Worm (Caenorhabditis elegans): ENCODE measurements around the gene lgc-40.

Gene lgc-40

DNA sequence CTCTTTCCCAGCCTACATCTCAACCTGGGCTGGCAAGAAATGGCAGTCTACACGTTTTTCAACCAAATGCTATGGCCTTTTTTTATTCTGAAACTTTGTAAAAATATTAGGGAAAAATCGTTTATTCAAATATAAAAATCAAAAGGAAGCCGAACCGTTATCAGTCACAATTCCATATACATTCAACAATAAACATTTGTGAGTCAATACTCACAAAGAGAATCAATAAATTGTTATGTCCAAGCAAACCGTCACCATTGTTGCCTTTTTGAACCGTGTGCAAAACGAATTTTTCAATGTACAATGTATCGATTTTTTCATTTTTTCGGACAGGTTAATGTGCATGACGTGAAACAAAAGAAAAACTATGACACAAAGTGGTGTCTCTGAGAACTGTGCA is 9.2 kb downstream of the lgc-40 start:
- TF ChIP-seq hmg-11 (tag; optimal IDR thresholded peaks at IDR 0.05) (no peak), pha-4 (tag; optimal IDR thresholded peaks at IDR 0.05) (peak; percentile 70), elt-3 (tag; optimal IDR thresholded peaks at IDR 0.05) (no peak), pqm-1 (tag; optimal IDR thresholded peaks at IDR 0.05) (peak; percentile 66), nfya-1 (tag; optimal IDR thresholded peaks at IDR 0.05; ENCODE audit: insufficient read depth) (no peak), aly-2 (tag; optimal IDR thresholded peaks at IDR 0.05) (no peak), nhr-12 (tag; optimal IDR thresholded peaks at IDR 0.05) (no peak), elt-2 (tag; optimal IDR thresholded peaks at IDR 0.05) (peak; percentile 27), fkh-2 (tag; optimal IDR thresholded peaks at IDR 0.05) (no peak), fkh-10 (GFP tag; optimal IDR thresholded peaks at IDR 0.05) (no peak), ceh-16 (tag; optimal IDR thresholded peaks at IDR 0.05) (no peak), mdl-1 (tag; optimal IDR thresholded peaks at IDR 0.05) (no peak), eor-1 (tag; optimal IDR thresholded peaks at IDR 0.05) (no peak), nhr-237 (tag; optimal IDR thresholded peaks at IDR 0.05) (no peak)

DNA sequence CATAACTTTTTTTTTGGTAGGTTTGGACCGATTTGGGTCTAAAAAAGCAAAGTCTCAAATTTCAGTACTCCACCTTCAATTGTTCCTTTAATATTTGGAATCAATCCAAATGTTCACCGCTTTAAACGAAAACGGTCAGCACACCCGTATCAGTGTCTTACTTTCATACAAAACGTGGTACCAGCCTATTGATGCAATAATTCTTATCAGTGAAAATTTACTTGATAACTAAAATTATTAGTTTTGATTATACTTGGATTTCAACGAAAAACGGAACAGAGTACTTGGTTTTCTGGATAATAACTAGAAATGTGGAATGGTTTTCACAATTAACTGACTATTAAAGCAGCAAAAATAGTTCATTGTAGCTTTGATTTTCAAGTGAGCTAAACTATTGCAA is 10.8 kb downstream of the lgc-40 start:
- TF ChIP-seq nhr-12 (tag; optimal IDR thresholded peaks at IDR 0.05): no peak
- no peak for TF ChIP-seq nhr-25 (tag; optimal IDR thresholded peaks at IDR 0.05)
- TF ChIP-seq fkh-10 (GFP tag; optimal IDR thresholded peaks at IDR 0.05): no peak
- TF ChIP-seq nhr-67 (tag; optimal IDR thresholded peaks at IDR 0.05): no peak
- TF ChIP-seq ceh-28 (tag; optimal IDR thresholded peaks at IDR 0.05): no peak
- no peak for TF ChIP-seq skn-1 (tag; optimal IDR thresholded peaks at IDR 0.05)
- peak; percentile 88 for TF ChIP-seq pqm-1 (tag; optimal IDR thresholded peaks at IDR 0.05)
- TF ChIP-seq pha-4 (tag; optimal IDR thresholded peaks at IDR 0.05): no peak
- TF ChIP-seq ztf-4 (tag; optimal IDR thresholded peaks at IDR 0.05): no peak
- no peak for TF ChIP-seq ceh-9 (tag; optimal IDR thresholded peaks at IDR 0.05)
- TF ChIP-seq mml-1 (tag; optimal IDR thresholded peaks at IDR 0.05): no peak
- TF ChIP-seq elt-2 (tag; optimal IDR thresholded peaks at IDR 0.05): peak; percentile 84
- no peak for TF ChIP-seq eor-1 (tag; optimal IDR thresholded peaks at IDR 0.05)
- TF ChIP-seq aly-2 (tag; optimal IDR thresholded peaks at IDR 0.05): no peak
- no peak for TF ChIP-seq hmg-11 (tag; optimal IDR thresholded peaks at IDR 0.05)

DNA sequence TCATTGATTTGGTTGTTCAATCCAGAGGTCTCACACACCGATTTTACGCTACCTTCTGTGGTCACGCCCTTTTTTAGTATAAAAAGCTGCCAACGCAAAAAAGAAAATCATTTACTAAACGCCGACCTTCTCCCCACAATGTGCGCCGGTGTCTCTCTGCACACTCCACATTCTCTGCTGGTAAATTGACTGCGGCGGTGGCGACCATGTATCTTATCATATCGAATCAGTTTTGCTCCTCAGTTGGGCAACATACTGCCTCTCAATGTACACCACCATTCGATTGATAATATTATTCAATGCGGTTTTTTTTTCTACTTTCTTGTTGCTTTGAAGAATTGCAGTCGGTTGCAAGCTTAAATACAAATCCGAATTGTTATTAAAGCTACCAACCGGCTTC is 12.2 kb downstream of the lgc-40 start:
- no peak for TF ChIP-seq nhr-25 (tag; optimal IDR thresholded peaks at IDR 0.05)
- peak; percentile 69 for TF ChIP-seq pqm-1 (tag; optimal IDR thresholded peaks at IDR 0.05)
- no peak for TF ChIP-seq elt-3 (tag; optimal IDR thresholded peaks at IDR 0.05)
- peak; percentile 18 for TF ChIP-seq pha-4 (tag; optimal IDR thresholded peaks at IDR 0.05)
- peak; percentile 81 for TF ChIP-seq elt-2 (tag; optimal IDR thresholded peaks at IDR 0.05)
- TF ChIP-seq mml-1 (tag; optimal IDR thresholded peaks at IDR 0.05): no peak
- no peak for TF ChIP-seq nhr-43 (tag; optimal IDR thresholded peaks at IDR 0.05; ENCODE audit: poor library complexity, severe bottlenecking)

DNA sequence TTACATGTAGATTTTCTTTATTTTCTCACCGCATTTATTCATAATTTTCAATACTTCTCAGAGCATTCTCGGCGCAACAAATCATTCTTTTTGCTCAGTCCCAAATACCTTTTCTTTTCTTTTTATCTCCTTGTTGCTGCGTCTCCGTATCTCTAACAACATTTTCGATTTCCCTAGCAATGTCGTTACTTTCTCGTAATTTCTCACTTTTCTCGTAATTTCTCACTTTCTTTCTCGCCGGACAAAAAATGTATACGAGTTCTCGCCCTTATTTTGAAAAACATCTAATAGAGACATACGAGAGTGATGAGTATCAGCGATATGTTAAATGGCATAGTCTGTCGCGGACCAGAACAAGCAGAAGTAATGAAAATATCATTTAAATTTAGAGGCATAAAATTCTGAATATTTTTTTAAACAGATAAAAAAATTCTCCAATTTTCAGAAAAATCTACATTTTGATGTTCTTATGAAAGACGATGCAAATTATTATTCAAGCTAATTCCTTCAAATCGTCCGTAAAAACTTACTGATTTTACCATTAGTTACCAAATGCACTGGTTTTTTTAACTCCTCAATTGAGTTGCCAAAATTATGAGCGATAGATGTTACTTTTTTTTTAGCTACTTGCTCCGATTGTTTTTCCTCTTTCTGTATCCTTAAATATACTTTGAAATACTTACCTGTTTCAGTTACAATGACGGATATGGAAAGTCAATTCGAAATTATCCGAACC is 15.6 kb downstream of the lgc-40 start, which contains the start of gene F47G3.3:
TSS of gene F47G3.3 (plus strand) at position 686 of the 736 bp plus-strand sequence.
- TF ChIP-seq fkh-2 (tag; optimal IDR thresholded peaks at IDR 0.05) (no peak), nhr-67 (tag; optimal IDR thresholded peaks at IDR 0.05) (no peak), nhr-12 (tag; optimal IDR thresholded peaks at IDR 0.05) (no peak), elt-3 (tag; optimal IDR thresholded peaks at IDR 0.05) (no peak), ceh-82 (tag; optimal IDR thresholded peaks at IDR 0.05) (no peak), mdl-1 (tag; optimal IDR thresholded peaks at IDR 0.05) (no peak), pha-4 (tag; optimal IDR thresholded peaks at IDR 0.05) (no peak), lin-39 (tag; optimal IDR thresholded peaks at IDR 0.05) (no peak), nhr-25 (tag; optimal IDR thresholded peaks at IDR 0.05) (no peak), jun-1 (tag; optimal IDR thresholded peaks at IDR 0.05) (no peak), daf-12 (tag; optimal IDR thresholded peaks at IDR 0.05) (no peak), pqm-1 (tag; optimal IDR thresholded peaks at IDR 0.05) (no peak), ztf-11 (tag; optimal IDR thresholded peaks at IDR 0.05) (no peak), aly-2 (tag; optimal IDR thresholded peaks at IDR 0.05) (no peak), mml-1 (tag; optimal IDR thresholded peaks at IDR 0.05) (no peak), fos-1 (tag; optimal IDR thresholded peaks at IDR 0.05) (no peak), ceh-28 (tag; optimal IDR thresholded peaks at IDR 0.05) (no peak)

DNA sequence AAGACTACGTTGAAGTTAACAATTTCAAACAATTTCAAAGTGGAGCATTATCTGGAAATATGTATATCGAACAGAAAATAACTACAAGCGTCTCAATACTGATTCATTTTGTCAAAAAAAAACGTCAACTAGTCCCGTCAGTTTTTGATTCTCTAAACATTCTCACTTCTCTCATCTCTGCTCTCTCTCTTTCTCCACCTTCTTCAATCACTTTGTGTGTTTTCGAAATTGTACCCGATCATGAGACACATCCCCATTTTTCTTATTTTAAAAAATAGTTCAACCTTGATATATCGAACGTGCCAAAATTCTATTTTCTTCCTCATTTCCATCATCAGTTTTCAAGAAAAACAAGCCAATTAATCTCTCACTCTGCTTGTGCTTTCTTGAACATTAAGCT is 20.9 kb downstream of the lgc-40 start:
- no peak for TF ChIP-seq skn-1 (tag; optimal IDR thresholded peaks at IDR 0.05)
- TF ChIP-seq pqm-1 (tag; optimal IDR thresholded peaks at IDR 0.05): no peak
- no peak for TF ChIP-seq tbx-2 (tag; optimal IDR thresholded peaks at IDR 0.05)
- TF ChIP-seq jun-1 (tag; optimal IDR thresholded peaks at IDR 0.05): no peak
- no peak for TF ChIP-seq egl-5 (tag; optimal IDR thresholded peaks at IDR 0.05)
- TF ChIP-seq nhr-43 (tag; optimal IDR thresholded peaks at IDR 0.05; ENCODE audit: poor library complexity, severe bottlenecking): no peak
- TF ChIP-seq ceh-16 (tag; optimal IDR thresholded peaks at IDR 0.05): no peak
- no peak for TF ChIP-seq lsy-12 (tag; optimal IDR thresholded peaks at IDR 0.05)
- TF ChIP-seq nhr-28 (tag; optimal IDR thresholded peaks at IDR 0.05): no peak
- no peak for TF ChIP-seq nhr-12 (tag; optimal IDR thresholded peaks at IDR 0.05)
- no peak for TF ChIP-seq nhr-67 (tag; optimal IDR thresholded peaks at IDR 0.05)
- TF ChIP-seq nhr-25 (tag; optimal IDR thresholded peaks at IDR 0.05): no peak
- TF ChIP-seq nhr-76 (tag; optimal IDR thresholded peaks at IDR 0.05): no peak
- no peak for TF ChIP-seq ceh-82 (tag; optimal IDR thresholded peaks at IDR 0.05)
- no peak for TF ChIP-seq fkh-2 (tag; optimal IDR thresholded peaks at IDR 0.05)

Measured in whole organism, L3 larva.